Worm (Caenorhabditis elegans): Measurements from ENCODE around the gene scl-5.

scl-5 gene

ce11 chrIV:13025853-13026343 lies 37.9 kb upstream of the scl-5 start:
- no peak for TF ChIP-seq hlh-1 (tag; optimal IDR thresholded peaks at IDR 0.05)
- TF ChIP-seq ces-1 (GFP tag; optimal IDR thresholded peaks at IDR 0.05): peak; percentile 89
- no peak for TF ChIP-seq ztf-11 (tag; optimal IDR thresholded peaks at IDR 0.05)
- TF ChIP-seq nhr-2 (tag; optimal IDR thresholded peaks at IDR 0.05): no peak
- TF ChIP-seq elt-1 (tag; optimal IDR thresholded peaks at IDR 0.05; ENCODE audit: borderline replicate concordance, insufficient read depth): no peak
- TF ChIP-seq ham-2 (GFP tag; optimal IDR thresholded peaks at IDR 0.05): no peak
- no peak for TF ChIP-seq zip-8 (tag; optimal IDR thresholded peaks at IDR 0.05)
- no peak for TF ChIP-seq pha-4 (tag; optimal IDR thresholded peaks at IDR 0.05)
- no peak for TF ChIP-seq nhr-28 (tag; optimal IDR thresholded peaks at IDR 0.05)
- TF ChIP-seq ceh-43 (GFP tag; optimal IDR thresholded peaks at IDR 0.05): no peak
- no peak for TF ChIP-seq mab-5 (tag; optimal IDR thresholded peaks at IDR 0.05)
- no peak for TF ChIP-seq tbx-8 (GFP tag; optimal IDR thresholded peaks at IDR 0.05)
- TF ChIP-seq M03D4.4 (tag; optimal IDR thresholded peaks at IDR 0.05): peak; percentile 35
- no peak for TF ChIP-seq nhr-12 (tag; optimal IDR thresholded peaks at IDR 0.05)
- no peak for TF ChIP-seq unc-39 (tag; optimal IDR thresholded peaks at IDR 0.05)
- TF ChIP-seq lin-13 (tag; optimal IDR thresholded peaks at IDR 0.05): no peak
- no peak for TF ChIP-seq ceh-39 (tag; optimal IDR thresholded peaks at IDR 0.05)
- TF ChIP-seq sptf-1 (tag; optimal IDR thresholded peaks at IDR 0.05): peak; percentile 47
- TF ChIP-seq snpc-4 (tag; optimal IDR thresholded peaks at IDR 0.05): no peak
- TF ChIP-seq bed-3 (GFP tag; optimal IDR thresholded peaks at IDR 0.05): no peak
- TF ChIP-seq nhr-237 (tag; optimal IDR thresholded peaks at IDR 0.05): no peak

- TF ChIP-seq mab-5 (tag; optimal IDR thresholded peaks at IDR 0.05) (no peak), zip-8 (tag; optimal IDR thresholded peaks at IDR 0.05) (no peak), unc-62 (GFP tag; optimal IDR thresholded peaks at IDR 0.05) (no peak), tbx-8 (GFP tag; optimal IDR thresholded peaks at IDR 0.05) (no peak), bed-3 (GFP tag; optimal IDR thresholded peaks at IDR 0.05) (no peak), sem-2 (GFP tag; optimal IDR thresholded peaks at IDR 0.05) (no peak), cnd-1 (tag; optimal IDR thresholded peaks at IDR 0.05) (no peak), nhr-2 (tag; optimal IDR thresholded peaks at IDR 0.05) (no peak), snpc-4 (tag; optimal IDR thresholded peaks at IDR 0.05) (no peak), mls-2 (tag; optimal IDR thresholded peaks at IDR 0.05) (no peak), pha-4 (tag; optimal IDR thresholded peaks at IDR 0.05) (no peak), ceh-83 (GFP tag; optimal IDR thresholded peaks at IDR 0.05) (no peak), blmp-1 (tag; optimal IDR thresholded peaks at IDR 0.05) (no peak), ces-1 (GFP tag; optimal IDR thresholded peaks at IDR 0.05) (no peak), nhr-12 (tag; optimal IDR thresholded peaks at IDR 0.05) (no peak), lin-13 (tag; optimal IDR thresholded peaks at IDR 0.05) (no peak), nhr-28 (tag; optimal IDR thresholded peaks at IDR 0.05) (no peak), flh-1 (GFP tag; optimal IDR thresholded peaks at IDR 0.05) (no peak), elt-3 (tag; optimal IDR thresholded peaks at IDR 0.05) (no peak)
Observed at ce11 chrIV:13026762-13027161, 37.1 kb upstream of the scl-5 start.

ce11 chrIV:13027801-13028641 lies 35.8 kb upstream of the scl-5 start:
- TF ChIP-seq blmp-1 (tag; optimal IDR thresholded peaks at IDR 0.05) (no peak), ceh-43 (GFP tag; optimal IDR thresholded peaks at IDR 0.05) (no peak), hlh-1 (tag; optimal IDR thresholded peaks at IDR 0.05) (no peak), lsy-2 (tag; optimal IDR thresholded peaks at IDR 0.05) (no peak), unc-39 (tag; optimal IDR thresholded peaks at IDR 0.05) (no peak), lin-13 (tag; optimal IDR thresholded peaks at IDR 0.05) (no peak), M03D4.4 (tag; optimal IDR thresholded peaks at IDR 0.05) (no peak), ham-2 (GFP tag; optimal IDR thresholded peaks at IDR 0.05) (no peak), ces-1 (GFP tag; optimal IDR thresholded peaks at IDR 0.05) (peak; percentile 75), nhr-2 (tag; optimal IDR thresholded peaks at IDR 0.05) (no peak), ceh-83 (GFP tag; optimal IDR thresholded peaks at IDR 0.05) (no peak), pha-4 (tag; optimal IDR thresholded peaks at IDR 0.05) (no peak), elt-1 (tag; optimal IDR thresholded peaks at IDR 0.05; ENCODE audit: borderline replicate concordance, insufficient read depth) (no peak), unc-62 (GFP tag; optimal IDR thresholded peaks at IDR 0.05) (peak; percentile 10), unc-120 (tag; optimal IDR thresholded peaks at IDR 0.05; ENCODE audit: poor library complexity, severe bottlenecking) (no peak), sptf-1 (tag; optimal IDR thresholded peaks at IDR 0.05) (no peak), bed-3 (GFP tag; optimal IDR thresholded peaks at IDR 0.05) (no peak), snpc-4 (tag; optimal IDR thresholded peaks at IDR 0.05) (no peak), mls-2 (tag; optimal IDR thresholded peaks at IDR 0.05) (peak; percentile 62)
